Fruit fly (Drosophila melanogaster) whole organism, embryonic: ENCODE results near the gene Tsp96F.

Experiments used
- Atf3 ChIP-seq: fragments of 200-800 bp; sonication (Bioruptor generic); optimal IDR thresholded peaks from 3 replicates; lab custom pipeline; 2016; ENCODE audit warnings: missing biosample characterization, missing genetic modification characterization
- CG1024 ChIP-seq: fragments of 200-800 bp; sonication (Bioruptor generic); IDR thresholded peaks from 2 replicates; pipeline ENCODE4 v1.3.6; 2022; ENCODE audit warnings: missing biosample characterization, missing genetic modification characterization
- CG14050 ChIP-seq: fragments of 200-800 bp; sonication (Bioruptor generic); IDR thresholded peaks from 3 replicates; pipeline ENCODE4 v1.3.6; 2022; ENCODE audit warnings: missing biosample characterization, missing genetic modification characterization
- CG15601 ChIP-seq: fragments of 200-800 bp; sonication (Bioruptor generic); optimal IDR thresholded peaks from 3 replicates; lab custom pipeline; 2019; ENCODE audit warnings: missing biosample characterization, mild to moderate bottlenecking, missing genetic modification characterization, moderate library complexity
- CG17612 ChIP-seq: fragments of 200-800 bp; sonication (Bioruptor generic); IDR thresholded peaks from 2 replicates; pipeline ENCODE4 v1.3.6; 2022; ENCODE audit warnings: missing biosample characterization, missing genetic modification characterization
- CG18011 ChIP-seq: fragments of 200-800 bp; sonication (Bioruptor generic); optimal IDR thresholded peaks from 2 replicates; lab custom pipeline; 2017; ENCODE audit warnings: missing biosample characterization, missing genetic modification characterization, mild to moderate bottlenecking, moderate library complexity, missing genotype
- CG30020 ChIP-seq: fragments of 200-800 bp; optimal IDR thresholded peaks from 2 replicates; lab custom pipeline; 2019; ENCODE audit warnings: missing biosample characterization, mild to moderate bottlenecking, missing genetic modification characterization, moderate library complexity
- CG30403 ChIP-seq: fragments of 200-800 bp; sonication (Bioruptor generic); optimal IDR thresholded peaks from 3 replicates; lab custom pipeline; 2016; ENCODE audit warnings: missing biosample characterization, missing genetic modification characterization
- CG3065 ChIP-seq: fragments of 200-800 bp; sonication (Bioruptor generic); optimal IDR thresholded peaks from 2 replicates; lab custom pipeline; 2016; ENCODE audit warnings: missing biosample characterization, missing genetic modification characterization
- CG31388 ChIP-seq: fragments of 200-800 bp; sonication (Bioruptor generic); optimal IDR thresholded peaks from 2 replicates; lab custom pipeline; 2016; ENCODE audit warnings: missing biosample characterization, missing genetic modification characterization
- CG32532 ChIP-seq: fragments of 200-800 bp; sonication (Bioruptor generic); IDR thresholded peaks from 2 replicates; pipeline ENCODE4 v1.3.6; 2022; ENCODE audit warnings: missing biosample characterization, missing genetic modification characterization
- CG34376 ChIP-seq: fragments of 200-800 bp; sonication (Bioruptor generic); optimal IDR thresholded peaks from 2 replicates; lab custom pipeline; 2018; ENCODE audit warnings: missing biosample characterization, mild to moderate bottlenecking, missing genetic modification characterization
- CG3995 ChIP-seq: fragments of 200-800 bp; sonication (Bioruptor generic); optimal IDR thresholded peaks from 3 replicates; lab custom pipeline; 2016; ENCODE audit warnings: missing biosample characterization, missing genetic modification characterization
- CG4328 ChIP-seq: fragments of 200-800 bp; sonication (Bioruptor generic); optimal IDR thresholded peaks from 3 replicates; lab custom pipeline; 2017; ENCODE audit warnings: missing biosample characterization, missing genetic modification reagents, missing genetic modification characterization
- CG5245 ChIP-seq: fragments of 200-800 bp; sonication (Bioruptor generic); optimal IDR thresholded peaks from 3 replicates; lab custom pipeline; 2016; ENCODE audit warnings: missing biosample characterization, missing genetic modification characterization
- CG6654 ChIP-seq: fragments of 200-800 bp; sonication (Bioruptor generic); optimal IDR thresholded peaks from 2 replicates; lab custom pipeline; 2017; ENCODE audit warnings: missing biosample characterization, mild to moderate bottlenecking, missing genetic modification characterization
- CG6765 ChIP-seq: fragments of 200-800 bp; sonication (Bioruptor generic); optimal IDR thresholded peaks from 3 replicates; lab custom pipeline; 2017; ENCODE audit warnings: missing biosample characterization, mild to moderate bottlenecking, missing genetic modification characterization
- CG8478 ChIP-seq: fragments of >200 bp; optimal IDR thresholded peaks from 2 replicates; lab custom pipeline; 2018
- GATAe ChIP-seq: fragments of 200-800 bp; sonication (Bioruptor generic); conservative IDR thresholded peaks from 2 replicates; pipeline ENCODE4 v1.3.6; 2022; ENCODE audit warnings: missing biosample characterization, missing genetic modification characterization
- Hmx ChIP-seq: fragments of 200-800 bp; sonication (Bioruptor generic); optimal IDR thresholded peaks from 2 replicates; lab custom pipeline; 2016; ENCODE audit warnings: missing biosample characterization, missing genetic modification characterization
- Kr ChIP-seq: fragments of 200-800 bp; sonication (Bioruptor generic); optimal IDR thresholded peaks from 2 replicates; lab custom pipeline; 2017; ENCODE audit warnings: missing biosample characterization, mild to moderate bottlenecking, missing genetic modification characterization
- MBD-R2 ChIP-seq: fragments of 200-800 bp; sonication (Bioruptor generic); IDR thresholded peaks from 2 replicates; pipeline ENCODE4 v1.3.6; 2022; ENCODE audit warnings: missing biosample characterization, missing genetic modification characterization
- Sox100B ChIP-seq: fragments of 200-800 bp; sonication (Bioruptor generic); optimal IDR thresholded peaks from 3 replicates; lab custom pipeline; 2018; ENCODE audit warnings: missing biosample characterization, mild to moderate bottlenecking, missing genetic modification characterization
- bbx ChIP-seq: fragments of 200-800 bp; sonication (Bioruptor generic); IDR thresholded peaks from 2 replicates; pipeline ENCODE4 v1.3.6; 2022; ENCODE audit warnings: missing biosample characterization, missing genetic modification characterization; ENCODE audit not compliant: partially characterized antibody
- chn ChIP-seq: fragments of 200-800 bp; sonication (Bioruptor generic); optimal IDR thresholded peaks from 2 replicates; lab custom pipeline; 2016; ENCODE audit warnings: missing biosample characterization, missing genetic modification characterization
- corto ChIP-seq: fragments of 200-800 bp; sonication (Bioruptor generic); optimal IDR thresholded peaks from 2 replicates; lab custom pipeline; 2016; ENCODE audit warnings: missing biosample characterization, mild to moderate bottlenecking, missing genetic modification characterization, moderate library complexity
- crol ChIP-seq: fragments of 200-800 bp; sonication (Bioruptor generic); IDR thresholded peaks from 2 replicates; pipeline ENCODE4 v1.3.6; 2022; ENCODE audit warnings: missing biosample characterization, missing genetic modification characterization
- danr ChIP-seq: fragments of 200-800 bp; sonication (Bioruptor generic); IDR thresholded peaks from 2 replicates; pipeline ENCODE4 v1.3.6; 2022; ENCODE audit warnings: missing biosample characterization, missing genetic modification characterization
- esg ChIP-seq: fragments of 200-800 bp; sonication (Bioruptor generic); conservative IDR thresholded peaks from 2 replicates; pipeline ENCODE4 v1.3.6; 2022; ENCODE audit warnings: missing biosample characterization, missing genetic modification characterization
- eyg ChIP-seq: fragments of 200-800 bp; sonication (Bioruptor generic); optimal IDR thresholded peaks from 3 replicates; lab custom pipeline; 2016; ENCODE audit warnings: missing biosample characterization, missing genetic modification characterization
- her ChIP-seq: fragments of 200-800 bp; sonication (Bioruptor generic); optimal IDR thresholded peaks from 2 replicates; lab custom pipeline; 2016; ENCODE audit warnings: missing biosample characterization, missing genetic modification characterization
- lbe ChIP-seq: fragments of 200-800 bp; sonication (Bioruptor generic); optimal IDR thresholded peaks from 2 replicates; lab custom pipeline; 2016; ENCODE audit warnings: missing biosample characterization, mild to moderate bottlenecking, missing genetic modification characterization
- maf-S ChIP-seq: fragments of 200-800 bp; sonication (Bioruptor generic); optimal IDR thresholded peaks from 2 replicates; lab custom pipeline; 2016; ENCODE audit warnings: missing biosample characterization, missing genetic modification characterization
- nmo ChIP-seq: fragments of 200-800 bp; sonication (Bioruptor generic); optimal IDR thresholded peaks from 2 replicates; lab custom pipeline; 2018; ENCODE audit warnings: missing biosample characterization, mild to moderate bottlenecking, missing genetic modification characterization, moderate library complexity
- onecut ChIP-seq: fragments of 200-800 bp; sonication (Bioruptor generic); IDR thresholded peaks from 2 replicates; pipeline ENCODE4 v1.3.6; 2022; ENCODE audit warnings: missing biosample characterization, missing genetic modification characterization
- pnt ChIP-seq: fragments of 200-800 bp; sonication (Bioruptor generic); optimal IDR thresholded peaks from 3 replicates; lab custom pipeline; 2016; ENCODE audit warnings: missing biosample characterization, missing genetic modification characterization
- pum ChIP-seq: fragments of 200-800 bp; sonication (Bioruptor generic); optimal IDR thresholded peaks from 2 replicates; lab custom pipeline; 2016; ENCODE audit warnings: missing biosample characterization, missing genetic modification characterization
- sc ChIP-seq, 3 experiments: fragments of >200 bp in 2 of 3; fragments of 200-800 bp in 1 of 3; sonication (Bioruptor generic) in 1 of 3; optimal IDR thresholded peaks; 2 replicates in 2 of 3; 3 replicates in 1 of 3; lab custom pipeline; 2017; ENCODE audit warnings: mild to moderate bottlenecking in 1 of 3, missing biosample characterization in 1 of 3, missing genetic modification characterization in 1 of 3, missing genetic modification reagents in 1 of 3
- seq ChIP-seq: fragments of 200-800 bp; sonication (Bioruptor generic); IDR thresholded peaks from 2 replicates; pipeline ENCODE4 v1.3.6; 2022; ENCODE audit warnings: missing biosample characterization, missing genetic modification characterization
- so ChIP-seq: fragments of 200-800 bp; sonication (Bioruptor generic); IDR thresholded peaks from 3 replicates; pipeline ENCODE4 v1.3.6; 2022; ENCODE audit warnings: missing biosample characterization, missing genetic modification characterization
- sqz ChIP-seq: fragments of 200-800 bp; sonication (Bioruptor generic); optimal IDR thresholded peaks from 3 replicates; lab custom pipeline; 2018; ENCODE audit warnings: missing biosample characterization, mild to moderate bottlenecking, missing genetic modification characterization
- stc ChIP-seq: fragments of 200-800 bp; sonication (Bioruptor generic); IDR thresholded peaks from 2 replicates; pipeline ENCODE4 v1.3.6; 2022; ENCODE audit warnings: missing biosample characterization, missing genetic modification characterization
- tap ChIP-seq: fragments of 200-800 bp; optimal IDR thresholded peaks from 3 replicates; lab custom pipeline; 2019; ENCODE audit warnings: missing biosample characterization, mild to moderate bottlenecking, missing genetic modification characterization, moderate library complexity
- tin ChIP-seq: fragments of 200-800 bp; sonication (Bioruptor generic); optimal IDR thresholded peaks from 3 replicates; lab custom pipeline; 2016; ENCODE audit warnings: missing biosample characterization, missing genetic modification characterization
- usp ChIP-seq: fragments of >200 bp; optimal IDR thresholded peaks from 2 replicates; lab custom pipeline; 2017; ENCODE audit warnings: missing biosample characterization, missing genetic modification characterization

The Tsp96F gene

DNA sequence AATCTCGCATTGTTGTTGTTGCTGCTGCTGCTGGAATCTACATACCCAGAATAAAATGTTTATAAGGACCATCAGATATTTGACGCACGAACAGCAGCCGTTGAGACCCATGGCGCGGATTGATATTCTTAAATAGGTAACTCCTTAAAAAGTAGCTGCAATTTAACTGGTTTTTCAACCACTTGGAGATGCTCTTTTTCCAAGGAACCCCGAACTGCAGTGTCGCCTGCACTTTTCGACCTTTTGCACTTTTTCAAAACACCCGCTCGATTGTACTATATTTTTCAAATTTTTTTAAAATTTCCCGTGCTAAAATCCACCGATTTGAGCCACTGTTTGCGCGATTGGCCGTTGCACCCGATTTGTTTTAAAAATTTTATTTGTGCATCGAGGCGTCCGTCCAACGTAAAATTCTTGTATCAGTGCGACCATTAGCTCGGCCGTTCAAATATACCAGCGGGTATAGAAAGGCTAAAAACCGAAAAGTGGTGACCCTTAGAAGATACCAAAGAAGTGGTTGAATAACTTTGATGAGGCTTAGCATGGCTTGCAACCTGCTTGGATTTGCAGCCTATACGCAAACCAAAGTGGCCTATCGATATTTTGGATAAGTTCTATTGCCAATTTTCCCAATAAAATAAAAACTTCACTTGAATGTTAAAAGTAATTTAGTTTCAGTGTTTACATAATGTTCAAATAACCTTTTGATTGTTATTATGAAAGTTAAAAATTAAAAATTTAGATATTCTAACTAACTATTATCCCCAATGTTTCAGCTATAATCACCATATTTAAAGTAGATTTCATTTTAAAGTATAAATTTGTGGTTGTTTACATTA lies at the start of gene Tsp96F (continued):
- TF ChIP-seq CG32532 (GFP tag; lab: Robert Waterston, UW), result no peak
- no peak for TF ChIP-seq stc (GFP tag; lab: Robert Waterston, UW)
- TF ChIP-seq CG14050 (GFP tag; lab: Robert Waterston, UW), result no peak
- no peak for TF ChIP-seq corto (GFP tag; lab: Kevin White, UChicago)
- TF ChIP-seq GATAe, result no peak
- no peak for TF ChIP-seq CG17612 (GFP tag; lab: Robert Waterston, UW)
- no peak for TF ChIP-seq danr (GFP tag; lab: Robert Waterston, UW)
- TF ChIP-seq seq (GFP tag; lab: Robert Waterston, UW), result 0 out of 2 replicates have a peak, but pooled peaks have one; percentile 10
- peak; percentile 36 for TF ChIP-seq CG34376 (GFP tag; lab: Kevin White, UChicago)
- TF ChIP-seq Hmx (GFP tag; lab: Kevin White, UChicago), result no peak
- TF ChIP-seq CG3065 (GFP tag; lab: Kevin White, UChicago), result no peak
- TF ChIP-seq pum (GFP tag; lab: Kevin White, UChicago), result no peak
- no peak for TF ChIP-seq CG1024
- no peak for TF ChIP-seq usp
- TF ChIP-seq sc (optimal IDR thresholded peaks at IDR 0.05; lab: Kevin White, UChicago), result no peak
- TF ChIP-seq sc (GFP tag; optimal IDR thresholded peaks at IDR 0.05; lab: Kevin White, UChicago), result no peak
- peak; percentile 39 for TF ChIP-seq CG3995 (GFP tag; lab: Kevin White, UChicago)
- no peak for TF ChIP-seq CG6654 (GFP tag; lab: Kevin White, UChicago)
- no peak for TF ChIP-seq Kr (GFP tag; lab: Kevin White, UChicago)
- TF ChIP-seq CG30020 (tag; lab: Kevin White, UChicago), result no peak
- no peak for TF ChIP-seq eyg (GFP tag; lab: Kevin White, UChicago)
- TF ChIP-seq CG4328 (GFP tag; lab: Kevin White, UChicago), result no peak
- TF ChIP-seq chn (GFP tag; lab: Kevin White, UChicago), result no peak
- no peak for TF ChIP-seq maf-S (GFP tag; lab: Kevin White, UChicago)
- no peak for TF ChIP-seq CG5245 (GFP tag; lab: Kevin White, UChicago)
- no peak for TF ChIP-seq Sox100B (GFP tag; lab: Kevin White, UChicago)
- TF ChIP-seq CG30403 (GFP tag; lab: Kevin White, UChicago), result no peak
- TF ChIP-seq crol (GFP tag; lab: Robert Waterston, UW), result no peak
- TF ChIP-seq so (GFP tag; lab: Robert Waterston, UW), result peak; percentile 20; the same call in 1 of the 3 replicates
- no peak for TF ChIP-seq CG18011 (GFP tag; lab: Kevin White, UChicago)
- no peak for TF ChIP-seq nmo (GFP tag; lab: Kevin White, UChicago)

DNA sequence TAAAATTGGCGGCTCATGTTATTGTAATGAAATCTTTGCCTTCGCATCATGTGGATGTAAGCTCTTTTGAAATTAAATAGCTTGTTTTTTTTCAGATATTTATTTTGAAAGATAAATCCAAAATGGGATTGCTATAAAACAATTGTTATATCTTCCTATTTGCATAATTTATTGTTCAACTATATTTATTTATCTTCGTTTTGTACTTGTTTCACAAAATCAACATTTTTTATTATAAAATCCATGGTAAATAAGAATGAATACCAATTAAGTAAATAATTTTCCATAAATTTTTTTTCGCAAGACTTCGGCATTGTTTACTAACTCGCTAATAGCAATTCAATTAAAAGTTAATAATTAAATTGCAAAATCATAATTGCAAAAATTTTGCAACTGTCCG lies 41.3 kb upstream of the Tsp96F start, which contains the start of gene CG14546:
Gene CG14546 (minus strand): TSS at position 101 of the 400 bp plus-strand sequence.
- TF ChIP-seq lbe (GFP tag; lab: Kevin White, UChicago), result no peak
- TF ChIP-seq CG6765 (GFP tag; lab: Kevin White, UChicago), result no peak
- TF ChIP-seq esg, result no peak
- TF ChIP-seq sqz (GFP tag; lab: Kevin White, UChicago), result no peak
- TF ChIP-seq tin (GFP tag; lab: Kevin White, UChicago), result no peak
- TF ChIP-seq Atf3 (GFP tag; lab: Kevin White, UChicago), result no peak
- TF ChIP-seq tap (tag; lab: Kevin White, UChicago), result no peak

dm6 chr3R:25919912-25920311 lies 38.7 kb upstream of the Tsp96F start:
- TF ChIP-seq bbx (GFP tag; lab: Robert Waterston, UW) (no peak), CG15601 (tag; lab: Kevin White, UChicago) (no peak), her (GFP tag; lab: Kevin White, UChicago) (no peak), CG31388 (GFP tag; lab: Kevin White, UChicago) (no peak), pnt (GFP tag; lab: Kevin White, UChicago) (no peak), MBD-R2 (GFP tag; lab: Robert Waterston, UW) (0 out of 2 replicates have a peak, but pooled peaks have one; percentile 21), CG8478 (no peak), onecut (GFP tag; lab: Robert Waterston, UW) (peak; percentile 92)
- TF ChIP-seq, all 482 proteins: peak for 2
